Worm (Caenorhabditis elegans): ENCODE measurements around the gene tat-1.

The tat-1 gene

ce11 chrIII:12372080-12373065 is 49.1 kb downstream of the tat-1 start:
- TF ChIP-seq ztf-4 (tag; optimal IDR thresholded peaks at IDR 0.05) (no peak), nhr-43 (tag; optimal IDR thresholded peaks at IDR 0.05; ENCODE audit: poor library complexity, severe bottlenecking) (no peak), eor-1 (tag; optimal IDR thresholded peaks at IDR 0.05) (no peak), fkh-2 (tag; optimal IDR thresholded peaks at IDR 0.05) (no peak), R02D3.7 (tag; optimal IDR thresholded peaks at IDR 0.05) (no peak), elt-2 (tag; optimal IDR thresholded peaks at IDR 0.05) (no peak)

- TF ChIP-seq elt-2 (tag; optimal IDR thresholded peaks at IDR 0.05) (peak; percentile 1), skn-1 (tag; optimal IDR thresholded peaks at IDR 0.05) (peak; percentile 97), R02D3.7 (tag; optimal IDR thresholded peaks at IDR 0.05) (no peak), mml-1 (tag; optimal IDR thresholded peaks at IDR 0.05) (no peak), nhr-12 (tag; optimal IDR thresholded peaks at IDR 0.05) (no peak), egl-5 (tag; optimal IDR thresholded peaks at IDR 0.05) (no peak), ama-1 (optimal IDR thresholded peaks at IDR 0.05) (peak; percentile 34), lsy-12 (tag; optimal IDR thresholded peaks at IDR 0.05) (peak; percentile 43), fkh-10 (GFP tag; optimal IDR thresholded peaks at IDR 0.05) (no peak), pha-4 (tag; optimal IDR thresholded peaks at IDR 0.05) (peak; percentile 50), lin-15B (tag; optimal IDR thresholded peaks at IDR 0.05) (peak; percentile 63), elt-3 (tag; optimal IDR thresholded peaks at IDR 0.05) (no peak), jun-1 (tag; optimal IDR thresholded peaks at IDR 0.05) (peak; percentile 22), eor-1 (tag; optimal IDR thresholded peaks at IDR 0.05) (no peak), ztf-11 (tag; optimal IDR thresholded peaks at IDR 0.05) (no peak), nfya-1 (tag; optimal IDR thresholded peaks at IDR 0.05; ENCODE audit: insufficient read depth) (peak; percentile 62), nhr-23 (tag; optimal IDR thresholded peaks at IDR 0.05) (peak; percentile 53), zag-1 (tag; optimal IDR thresholded peaks at IDR 0.05) (no peak), nhr-25 (tag; optimal IDR thresholded peaks at IDR 0.05) (peak; percentile 10), nhr-237 (tag; optimal IDR thresholded peaks at IDR 0.05) (no peak), nhr-43 (tag; optimal IDR thresholded peaks at IDR 0.05; ENCODE audit: poor library complexity, severe bottlenecking) (peak; percentile 64), nhr-77 (tag; optimal IDR thresholded peaks at IDR 0.05) (no peak), ztf-4 (tag; optimal IDR thresholded peaks at IDR 0.05) (no peak), hmg-11 (tag; optimal IDR thresholded peaks at IDR 0.05) (peak; percentile 32)
Measured at ce11 chrIII:12370011-12370506, 51.5 kb downstream of the tat-1 start, which contains the start of gene rpt-6. rpt-6 (plus strand) TSS chrIII:12370456.

ce11 chrIII:12369476-12369875 is 52.0 kb downstream of the tat-1 start:
- peak; percentile 58 for TF ChIP-seq nhr-23 (tag; optimal IDR thresholded peaks at IDR 0.05)
- TF ChIP-seq hmg-11 (tag; optimal IDR thresholded peaks at IDR 0.05): peak; percentile 73
- TF ChIP-seq unc-62 (GFP tag; optimal IDR thresholded peaks at IDR 0.05): no peak
- TF ChIP-seq fkh-10 (GFP tag; optimal IDR thresholded peaks at IDR 0.05): peak; percentile 3
- peak; percentile 55 for TF ChIP-seq lin-15B (tag; optimal IDR thresholded peaks at IDR 0.05)
- peak; percentile 73 for TF ChIP-seq lin-39 (tag; optimal IDR thresholded peaks at IDR 0.05)
- peak; percentile 77 for TF ChIP-seq nfya-1 (tag; optimal IDR thresholded peaks at IDR 0.05; ENCODE audit: insufficient read depth)
- TF ChIP-seq ama-1 (optimal IDR thresholded peaks at IDR 0.05): peak; percentile 52
- no peak for TF ChIP-seq zag-1 (tag; optimal IDR thresholded peaks at IDR 0.05)
- peak; percentile 31 for TF ChIP-seq nhr-25 (tag; optimal IDR thresholded peaks at IDR 0.05)
- no peak for TF ChIP-seq eor-1 (tag; optimal IDR thresholded peaks at IDR 0.05)

ce11 chrIII:12368462-12369306 is 52.8 kb downstream of the tat-1 start, which contains the start of gene his-72:
his-72 (minus strand) TSS chrIII:12369050.
- no peak for TF ChIP-seq daf-12 (tag; optimal IDR thresholded peaks at IDR 0.05)
- no peak for TF ChIP-seq ztf-11 (tag; optimal IDR thresholded peaks at IDR 0.05)
- no peak for TF ChIP-seq fkh-10 (GFP tag; optimal IDR thresholded peaks at IDR 0.05)
- peak; percentile 59 for TF ChIP-seq sea-2 (GFP tag; optimal IDR thresholded peaks at IDR 0.05)
- TF ChIP-seq skn-1 (tag; optimal IDR thresholded peaks at IDR 0.05): no peak
- TF ChIP-seq jun-1 (tag; optimal IDR thresholded peaks at IDR 0.05): no peak
- no peak for TF ChIP-seq nhr-12 (tag; optimal IDR thresholded peaks at IDR 0.05)
- no peak for TF ChIP-seq nhr-77 (tag; optimal IDR thresholded peaks at IDR 0.05)
- peak; percentile 8 for TF ChIP-seq nhr-43 (tag; optimal IDR thresholded peaks at IDR 0.05; ENCODE audit: poor library complexity, severe bottlenecking)
- TF ChIP-seq elt-1 (tag; optimal IDR thresholded peaks at IDR 0.05): no peak
- no peak for TF ChIP-seq aly-2 (tag; optimal IDR thresholded peaks at IDR 0.05)
- TF ChIP-seq tbx-2 (tag; optimal IDR thresholded peaks at IDR 0.05): peak; percentile 25
- TF ChIP-seq fos-1 (tag; optimal IDR thresholded peaks at IDR 0.05): no peak
- peak; percentile 14 for TF ChIP-seq elt-2 (tag; optimal IDR thresholded peaks at IDR 0.05)
- TF ChIP-seq ceh-16 (tag; optimal IDR thresholded peaks at IDR 0.05): no peak
- TF ChIP-seq nhr-23 (tag; optimal IDR thresholded peaks at IDR 0.05): no peak
- no peak for TF ChIP-seq egl-27 (tag; optimal IDR thresholded peaks at IDR 0.05)
- no peak for TF ChIP-seq egl-5 (tag; optimal IDR thresholded peaks at IDR 0.05)
- no peak for TF ChIP-seq fkh-2 (tag; optimal IDR thresholded peaks at IDR 0.05)
- no peak for TF ChIP-seq hmg-11 (tag; optimal IDR thresholded peaks at IDR 0.05)
- TF ChIP-seq nfya-1 (tag; optimal IDR thresholded peaks at IDR 0.05; ENCODE audit: insufficient read depth): peak; percentile 60
- TF ChIP-seq unc-62 (GFP tag; optimal IDR thresholded peaks at IDR 0.05): no peak
- peak; percentile 91 for TF ChIP-seq lin-39 (tag; optimal IDR thresholded peaks at IDR 0.05)
- TF ChIP-seq snpc-4 (tag; optimal IDR thresholded peaks at IDR 0.05): no peak
- no peak for TF ChIP-seq nhr-67 (tag; optimal IDR thresholded peaks at IDR 0.05)
- TF ChIP-seq R02D3.7 (tag; optimal IDR thresholded peaks at IDR 0.05): no peak
- TF ChIP-seq ceh-82 (tag; optimal IDR thresholded peaks at IDR 0.05): no peak

Data from whole organism, L3 larva.